Fruit fly (Drosophila melanogaster): Measurements from ENCODE around the gene Jasper.

Gene Jasper

dm6 chr3R:30032281-30032680 is 20.0 kb upstream of the Jasper start:
- TF ChIP-seq gcm (GFP tag; optimal IDR thresholded peaks at IDR 0.05): peak; percentile 92
- TF ChIP-seq sob (GFP tag; IDR thresholded peaks at IDR 0.05): no peak

- TF ChIP-seq CG43689 (GFP tag; IDR thresholded peaks at IDR 0.05): no peak
- TF ChIP-seq Dref (GFP tag; IDR thresholded peaks at IDR 0.05): peak; percentile 80
- TF ChIP-seq CkIIα-i1 (GFP tag; IDR thresholded peaks at IDR 0.05): no peak
- no peak for TF ChIP-seq CG6689 (GFP tag; IDR thresholded peaks at IDR 0.05)
- peak; percentile 46 for TF ChIP-seq CG2116 (GFP tag; optimal IDR thresholded peaks at IDR 0.05)
- no peak for TF ChIP-seq CG6654 (GFP tag; optimal IDR thresholded peaks at IDR 0.05)
- TF ChIP-seq CG13287 (GFP tag; IDR thresholded peaks at IDR 0.05; ENCODE audit: partially characterized antibody): peak; percentile 74
- no peak; the same call in 2 of the 3 replicates for TF ChIP-seq CG14860 (GFP tag; IDR thresholded peaks at IDR 0.05; ENCODE audit: partially characterized antibody)
- TF ChIP-seq gsb-n (tag; optimal IDR thresholded peaks at IDR 0.05): no peak
- no peak for TF ChIP-seq CG17385 (GFP tag; optimal IDR thresholded peaks at IDR 0.05)
- TF ChIP-seq Eip74EF (GFP tag; optimal IDR thresholded peaks at IDR 0.05): no peak
- no peak for TF ChIP-seq CG18262 (tag; optimal IDR thresholded peaks at IDR 0.05)
- peak; percentile 99 for TF ChIP-seq CG15514 (GFP tag; optimal IDR thresholded peaks at IDR 0.05)
- peak; percentile 52 for TF ChIP-seq bbx (GFP tag; IDR thresholded peaks at IDR 0.05; ENCODE audit: partially characterized antibody)
- peak; percentile 48; the same call in 1 of the 2 replicates for TF ChIP-seq nerfin-2 (GFP tag; IDR thresholded peaks at IDR 0.05; ENCODE audit: partially characterized antibody)
- TF ChIP-seq ac (GFP tag; optimal IDR thresholded peaks at IDR 0.05): no peak
- no peak for TF ChIP-seq CG8388 (GFP tag; optimal IDR thresholded peaks at IDR 0.05)
- no peak for TF ChIP-seq Usf (GFP tag; optimal IDR thresholded peaks at IDR 0.05)
- TF ChIP-seq Oli (tag; optimal IDR thresholded peaks at IDR 0.05): no peak
- TF ChIP-seq CG1832 (GFP tag; optimal IDR thresholded peaks at IDR 0.05): no peak
- no peak for TF ChIP-seq btn (GFP tag; optimal IDR thresholded peaks at IDR 0.05)
- peak; percentile 30 for TF ChIP-seq bigmax (GFP tag; optimal IDR thresholded peaks at IDR 0.05)
- TF ChIP-seq Hr78 (GFP tag; optimal IDR thresholded peaks at IDR 0.05): no peak
- peak; percentile 44; the same call in 1 of the 4 replicates for TF ChIP-seq chinmo (GFP tag; IDR thresholded peaks at IDR 0.05; ENCODE audit: partially characterized antibody)
- no peak for TF ChIP-seq CG5180 (GFP tag; optimal IDR thresholded peaks at IDR 0.05)
- peak; percentile 36; the same call in 1 of the 3 replicates for TF ChIP-seq knrl (GFP tag; IDR thresholded peaks at IDR 0.05; ENCODE audit: partially characterized antibody)
- TF ChIP-seq Deaf1 (tag; optimal IDR thresholded peaks at IDR 0.05): no peak
- peak; percentile 67 for TF ChIP-seq pzg (GFP tag; optimal IDR thresholded peaks at IDR 0.05)
- TF ChIP-seq CG1529 (GFP tag; optimal IDR thresholded peaks at IDR 0.05): no peak
- TF ChIP-seq Max (GFP tag; optimal IDR thresholded peaks at IDR 0.05): no peak
- no peak for TF ChIP-seq Awh (GFP tag; IDR thresholded peaks at IDR 0.05)
- no peak for TF ChIP-seq Rfx (GFP tag; IDR thresholded peaks at IDR 0.05)
- TF ChIP-seq unc-4 (GFP tag; IDR thresholded peaks at IDR 0.05; ENCODE audit: partially characterized antibody): peak; percentile 58
- no peak for TF ChIP-seq salm (tag; optimal IDR thresholded peaks at IDR 0.05)
- TF ChIP-seq Myb (GFP tag; optimal IDR thresholded peaks at IDR 0.05): peak; percentile 84
- TF ChIP-seq D19A (tag; optimal IDR thresholded peaks at IDR 0.05): no peak
- no peak for TF ChIP-seq CG4424 (GFP tag; optimal IDR thresholded peaks at IDR 0.05)
- peak; percentile 70 for TF ChIP-seq YL-1 (GFP tag; optimal IDR thresholded peaks at IDR 0.05)
- TF ChIP-seq Opbp (GFP tag; IDR thresholded peaks at IDR 0.05; ENCODE audit: partially characterized antibody): peak; percentile 64; the same call in 1 of the 3 replicates
- TF ChIP-seq grn (GFP tag; optimal IDR thresholded peaks at IDR 0.05): no peak
- TF ChIP-seq CG17186 (GFP tag; optimal IDR thresholded peaks at IDR 0.05): peak; percentile 23
- TF ChIP-seq CG32767 (GFP tag; IDR thresholded peaks at IDR 0.05): no peak
- peak; percentile 69 for TF ChIP-seq CG34224 (GFP tag; IDR thresholded peaks at IDR 0.05; ENCODE audit: partially characterized antibody)
- TF ChIP-seq lov (optimal IDR thresholded peaks at IDR 0.05): no peak
- TF ChIP-seq lov (GFP tag; IDR thresholded peaks at IDR 0.05): no peak
- TF ChIP-seq trem (tag; optimal IDR thresholded peaks at IDR 0.05): peak; percentile 49
These were observed 15.7 kb upstream of the Jasper start, which contains the start of gene ZIPIC for dm6 chr3R:30036609-30037008. TSS of gene ZIPIC (minus strand) at chr3R:30036870.
